Worm (Caenorhabditis elegans): ENCODE data around the gene C30H6.8.

DNA sequence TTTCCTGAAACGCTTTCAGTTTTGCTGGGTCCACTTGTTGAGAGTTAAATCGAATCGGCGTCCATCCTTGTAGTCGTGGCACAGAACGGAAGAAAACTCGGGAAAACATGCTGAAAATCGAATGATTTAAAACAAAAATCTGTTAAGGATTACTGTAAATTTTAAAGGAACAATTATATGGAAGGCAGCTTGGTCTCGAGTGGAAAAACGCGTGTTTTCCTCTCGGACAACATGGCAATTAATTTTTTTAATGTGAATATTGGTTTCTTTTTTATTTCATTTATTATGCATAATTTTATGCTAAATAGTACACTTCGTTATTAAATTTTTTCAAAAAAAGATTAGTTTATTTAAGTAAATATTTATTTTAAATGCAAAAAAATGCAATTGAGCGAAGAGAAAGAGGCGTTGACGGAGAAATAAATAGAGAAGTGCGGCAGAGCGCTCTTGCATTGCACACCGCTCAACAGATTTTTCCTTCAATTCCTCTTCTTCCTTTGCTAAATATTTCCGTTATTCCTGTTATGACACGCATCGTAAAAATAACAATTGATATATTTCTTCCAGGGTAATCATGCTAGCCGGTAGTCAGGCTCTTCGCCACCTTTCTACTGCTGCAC is 2.0 kb upstream of the C30H6.8 start, which contains the start of the genes C30H6.9 and dlat-2:
- TF ChIP-seq ets-4 (GFP tag; optimal IDR thresholded peaks at IDR 0.05) (no peak), ceh-100 (GFP tag; IDR thresholded peaks at IDR 0.05) (no peak), dox-1 (GFP tag; IDR thresholded peaks at IDR 0.05) (peak; percentile 44; the same call in 1 of the 2 replicates), tbp1 (GFP tag; optimal IDR thresholded peaks at IDR 0.05) (peak; percentile 11)
